Worm (Caenorhabditis elegans): ENCODE results near the gene egl-10.

The egl-10 gene

ce11 chrV:12484585-12484984, 21.8 kb upstream of the egl-10 start, which contains the start of gene srt-39:
srt-39 (plus strand) TSS chrV:12484885.
- TF ChIP-seq med-1 (GFP tag; optimal IDR thresholded peaks at IDR 0.05; ENCODE audit: insufficient read depth) (no peak), ztf-29 (GFP tag; IDR thresholded peaks at IDR 0.05) (no peak), T22C8.4 (GFP tag; IDR thresholded peaks at IDR 0.05) (no peak), tab-1 (GFP tag; IDR thresholded peaks at IDR 0.05) (no peak), ref-1 (GFP tag; conservative IDR thresholded peaks at IDR 0.05) (no peak), klf-2 (GFP tag; conservative IDR thresholded peaks at IDR 0.05) (no peak), ztf-23 (GFP tag; IDR thresholded peaks at IDR 0.05) (no peak), cog-1 (tag; optimal IDR thresholded peaks at IDR 0.05) (no peak), flt-1 (GFP tag; IDR thresholded peaks at IDR 0.05) (no peak)

ce11 chrV:12478990-12479389, 16.2 kb upstream of the egl-10 start:
- TF ChIP-seq ztf-29 (GFP tag; IDR thresholded peaks at IDR 0.05), result no peak
- no peak for TF ChIP-seq med-1 (GFP tag; optimal IDR thresholded peaks at IDR 0.05; ENCODE audit: insufficient read depth)
- TF ChIP-seq flt-1 (GFP tag; IDR thresholded peaks at IDR 0.05), result no peak
- no peak for TF ChIP-seq ztf-23 (GFP tag; IDR thresholded peaks at IDR 0.05)
- no peak for TF ChIP-seq T22C8.4 (GFP tag; IDR thresholded peaks at IDR 0.05)
- TF ChIP-seq tab-1 (GFP tag; IDR thresholded peaks at IDR 0.05), result no peak
- no peak for TF ChIP-seq ref-1 (GFP tag; conservative IDR thresholded peaks at IDR 0.05)

- TF ChIP-seq ref-1 (GFP tag; conservative IDR thresholded peaks at IDR 0.05) (no peak), med-1 (GFP tag; optimal IDR thresholded peaks at IDR 0.05; ENCODE audit: insufficient read depth) (no peak), flt-1 (GFP tag; IDR thresholded peaks at IDR 0.05) (no peak)
Measured at ce11 chrV:12478111-12478510, 15.3 kb upstream of the egl-10 start, which contains the start of gene atn-1. atn-1 (plus strand) TSS chrV:12478411.

- TF ChIP-seq cog-1 (tag; optimal IDR thresholded peaks at IDR 0.05) (no peak), klf-2 (GFP tag; conservative IDR thresholded peaks at IDR 0.05) (no peak)
Measured at ce11 chrV:12477139-12477538, 14.3 kb upstream of the egl-10 start.

ce11 chrV:12475360-12475759, 12.6 kb upstream of the egl-10 start:
- TF ChIP-seq flt-1 (GFP tag; IDR thresholded peaks at IDR 0.05) (no peak), tab-1 (GFP tag; IDR thresholded peaks at IDR 0.05) (no peak), klf-2 (GFP tag; conservative IDR thresholded peaks at IDR 0.05) (no peak)

- TF ChIP-seq ref-1 (GFP tag; conservative IDR thresholded peaks at IDR 0.05), result no peak
- no peak for TF ChIP-seq cog-1 (tag; optimal IDR thresholded peaks at IDR 0.05)
- no peak for TF ChIP-seq ztf-23 (GFP tag; IDR thresholded peaks at IDR 0.05)
- no peak for TF ChIP-seq flt-1 (GFP tag; IDR thresholded peaks at IDR 0.05)
- TF ChIP-seq med-1 (GFP tag; optimal IDR thresholded peaks at IDR 0.05; ENCODE audit: insufficient read depth), result no peak
- no peak for TF ChIP-seq klf-2 (GFP tag; conservative IDR thresholded peaks at IDR 0.05)
- no peak for TF ChIP-seq T22C8.4 (GFP tag; IDR thresholded peaks at IDR 0.05)
- no peak for TF ChIP-seq ztf-29 (GFP tag; IDR thresholded peaks at IDR 0.05)
- TF ChIP-seq tab-1 (GFP tag; IDR thresholded peaks at IDR 0.05), result no peak
Measured at ce11 chrV:12470324-12470723, 7.5 kb upstream of the egl-10 start.

- TF ChIP-seq tab-1 (GFP tag; IDR thresholded peaks at IDR 0.05) (no peak), med-1 (GFP tag; optimal IDR thresholded peaks at IDR 0.05; ENCODE audit: insufficient read depth) (no peak), ztf-23 (GFP tag; IDR thresholded peaks at IDR 0.05) (no peak), ref-1 (GFP tag; conservative IDR thresholded peaks at IDR 0.05) (no peak), ztf-29 (GFP tag; IDR thresholded peaks at IDR 0.05) (no peak), klf-2 (GFP tag; conservative IDR thresholded peaks at IDR 0.05) (no peak), flt-1 (GFP tag; IDR thresholded peaks at IDR 0.05) (no peak), T22C8.4 (GFP tag; IDR thresholded peaks at IDR 0.05) (no peak), cog-1 (tag; optimal IDR thresholded peaks at IDR 0.05) (no peak)
Measured at ce11 chrV:12468363-12468762, 5.6 kb upstream of the egl-10 start, which contains the start of gene F28C1.3. F28C1.3 (plus strand) TSS chrV:12468663.

ce11 chrV:12467755-12468154, 4.9 kb upstream of the egl-10 start:
- no peak for TF ChIP-seq flt-1 (GFP tag; IDR thresholded peaks at IDR 0.05)
- TF ChIP-seq ztf-23 (GFP tag; IDR thresholded peaks at IDR 0.05), result no peak
- no peak for TF ChIP-seq T22C8.4 (GFP tag; IDR thresholded peaks at IDR 0.05)
- no peak for TF ChIP-seq med-1 (GFP tag; optimal IDR thresholded peaks at IDR 0.05; ENCODE audit: insufficient read depth)
- TF ChIP-seq ref-1 (GFP tag; conservative IDR thresholded peaks at IDR 0.05), result no peak
- TF ChIP-seq tab-1 (GFP tag; IDR thresholded peaks at IDR 0.05), result no peak
- TF ChIP-seq klf-2 (GFP tag; conservative IDR thresholded peaks at IDR 0.05), result no peak
- no peak for TF ChIP-seq ztf-29 (GFP tag; IDR thresholded peaks at IDR 0.05)
- no peak for TF ChIP-seq cog-1 (tag; optimal IDR thresholded peaks at IDR 0.05)

- TF ChIP-seq T22C8.4 (GFP tag; IDR thresholded peaks at IDR 0.05), result no peak
- TF ChIP-seq ztf-23 (GFP tag; IDR thresholded peaks at IDR 0.05), result no peak
- TF ChIP-seq tab-1 (GFP tag; IDR thresholded peaks at IDR 0.05), result no peak
- TF ChIP-seq cog-1 (tag; optimal IDR thresholded peaks at IDR 0.05), result no peak
- TF ChIP-seq med-1 (GFP tag; optimal IDR thresholded peaks at IDR 0.05; ENCODE audit: insufficient read depth), result no peak
- TF ChIP-seq ref-1 (GFP tag; conservative IDR thresholded peaks at IDR 0.05), result no peak
- no peak for TF ChIP-seq ztf-29 (GFP tag; IDR thresholded peaks at IDR 0.05)
- no peak for TF ChIP-seq flt-1 (GFP tag; IDR thresholded peaks at IDR 0.05)
- no peak for TF ChIP-seq klf-2 (GFP tag; conservative IDR thresholded peaks at IDR 0.05)
Measured at ce11 chrV:12466653-12467052, 3.8 kb upstream of the egl-10 start.

- 0 out of 2 replicates have a peak, but pooled peaks have one; percentile 23 for TF ChIP-seq T22C8.4 (GFP tag; IDR thresholded peaks at IDR 0.05)
- TF ChIP-seq ref-1 (GFP tag; conservative IDR thresholded peaks at IDR 0.05), result no peak
- TF ChIP-seq cog-1 (tag; optimal IDR thresholded peaks at IDR 0.05), result peak; percentile 87
Measured at ce11 chrV:12465399-12465798, 2.6 kb upstream of the egl-10 start.

ce11 chrV:12460583-12460982, 2.2 kb downstream of the egl-10 start:
- TF ChIP-seq cog-1 (tag; optimal IDR thresholded peaks at IDR 0.05), result no peak
- no peak for TF ChIP-seq tab-1 (GFP tag; IDR thresholded peaks at IDR 0.05)
- TF ChIP-seq ztf-23 (GFP tag; IDR thresholded peaks at IDR 0.05), result no peak
- no peak for TF ChIP-seq flt-1 (GFP tag; IDR thresholded peaks at IDR 0.05)
- no peak for TF ChIP-seq med-1 (GFP tag; optimal IDR thresholded peaks at IDR 0.05; ENCODE audit: insufficient read depth)
- no peak for TF ChIP-seq T22C8.4 (GFP tag; IDR thresholded peaks at IDR 0.05)
- TF ChIP-seq ztf-29 (GFP tag; IDR thresholded peaks at IDR 0.05), result no peak
- no peak for TF ChIP-seq ref-1 (GFP tag; conservative IDR thresholded peaks at IDR 0.05)
- TF ChIP-seq klf-2 (GFP tag; conservative IDR thresholded peaks at IDR 0.05), result no peak

All from whole organism, midembryonic.